Worm (Caenorhabditis elegans): ENCODE measurements around the gene R03H10.6.
"Not testable (repeated sequence)": the region's sequence is repeated elsewhere in the genome, so short reads cannot be mapped to it uniquely, and the experiment has no call there.

R03H10.6 gene

ce11 chrII:4170508-4170907, 2.8 kb downstream of the R03H10.6 start, which contains the start of gene R03H10.5:
R03H10.5 (minus strand) TSS chrII:4170608.
- TF ChIP-seq aha-1 (tag; optimal IDR thresholded peaks at IDR 0.05) = no peak
- TF ChIP-seq nhr-12 (tag; optimal IDR thresholded peaks at IDR 0.05) = no peak
- TF ChIP-seq C16A3.4 (tag; optimal IDR thresholded peaks at IDR 0.05) = no peak
- TF ChIP-seq nhr-71 (tag; optimal IDR thresholded peaks at IDR 0.05) = no peak
- no peak for TF ChIP-seq tbx-2 (tag; optimal IDR thresholded peaks at IDR 0.05)
- no peak for TF ChIP-seq efl-1 (optimal IDR thresholded peaks at IDR 0.05)
- no peak for TF ChIP-seq efl-1 (GFP tag; optimal IDR thresholded peaks at IDR 0.05 in 1 of 2)
- TF ChIP-seq nhr-19 (GFP tag; conservative IDR thresholded peaks at IDR 0.05) = no peak
- no peak for TF ChIP-seq lin-14 (GFP tag; optimal IDR thresholded peaks at IDR 0.05)
- no peak for TF ChIP-seq elt-3 (tag; optimal IDR thresholded peaks at IDR 0.05)
- no peak for TF ChIP-seq ama-1 (optimal IDR thresholded peaks at IDR 0.05)
- TF ChIP-seq dpl-1 (GFP tag; optimal IDR thresholded peaks at IDR 0.05) = no peak
- no peak for TF ChIP-seq fkh-8 (tag; optimal IDR thresholded peaks at IDR 0.05)
- no peak for TF ChIP-seq ceh-88 (GFP tag; IDR thresholded peaks at IDR 0.05)
- no peak for TF ChIP-seq unc-62 (GFP tag; optimal IDR thresholded peaks at IDR 0.05)
- no peak for TF ChIP-seq nhr-84 (tag; optimal IDR thresholded peaks at IDR 0.05)

- not testable (repeated sequence) for TF ChIP-seq C04F5.9, rnt-1, lin-15B (tag; optimal IDR thresholded peaks at IDR 0.05)
These were observed 4.9 kb downstream of the R03H10.6 start, which contains the start of gene R03H10.4 for ce11 chrII:4168404-4168803. R03H10.4 (minus strand) TSS chrII:4168504.

- TF ChIP-seq fos-1 (tag; optimal IDR thresholded peaks at IDR 0.05) = no peak
- no peak for TF ChIP-seq mef-2 (tag; optimal IDR thresholded peaks at IDR 0.05)
- no peak for TF ChIP-seq elt-2 (tag; optimal IDR thresholded peaks at IDR 0.05)
- TF ChIP-seq nhr-84 (tag; optimal IDR thresholded peaks at IDR 0.05) = no peak
- no peak for TF ChIP-seq ceh-82 (tag; optimal IDR thresholded peaks at IDR 0.05)
- TF ChIP-seq mab-9 (GFP tag; IDR thresholded peaks at IDR 0.05) = no peak
- no peak for TF ChIP-seq egl-13 (tag; optimal IDR thresholded peaks at IDR 0.05)
- TF ChIP-seq lin-39 (tag; optimal IDR thresholded peaks at IDR 0.05) = no peak
- TF ChIP-seq sptf-1 (tag; optimal IDR thresholded peaks at IDR 0.05) = no peak
- TF ChIP-seq lin-13 (GFP tag; optimal IDR thresholded peaks at IDR 0.05) = no peak
- TF ChIP-seq ces-1 (GFP tag; optimal IDR thresholded peaks at IDR 0.05) = no peak
- no peak for TF ChIP-seq hlh-4 (tag; optimal IDR thresholded peaks at IDR 0.05)
These were observed 5.5 kb downstream of the R03H10.6 start for ce11 chrII:4167833-4168232.

- no peak for TF ChIP-seq nhr-11 (tag; optimal IDR thresholded peaks at IDR 0.05)
- no peak for TF ChIP-seq blmp-1 (tag; optimal IDR thresholded peaks at IDR 0.05)
- no peak for TF ChIP-seq snu-23 (GFP tag; optimal IDR thresholded peaks at IDR 0.05)
- TF ChIP-seq lin-15B (tag; optimal IDR thresholded peaks at IDR 0.05) = no peak
- no peak for TF ChIP-seq efl-1 (optimal IDR thresholded peaks at IDR 0.05)
- no peak for TF ChIP-seq efl-1 (GFP tag; optimal IDR thresholded peaks at IDR 0.05 in 1 of 2)
- no peak for TF ChIP-seq unc-62 (GFP tag; optimal IDR thresholded peaks at IDR 0.05)
- no peak for TF ChIP-seq sox-4 (tag; optimal IDR thresholded peaks at IDR 0.05)
- TF ChIP-seq nhr-85 (tag) = no peak
- no peak for TF ChIP-seq hlh-17 (GFP tag; optimal IDR thresholded peaks at IDR 0.05; ENCODE audit: borderline replicate concordance)
- TF ChIP-seq unc-130 (tag; optimal IDR thresholded peaks at IDR 0.05) = no peak
- TF ChIP-seq ets-5 (GFP tag; IDR thresholded peaks at IDR 0.05) = no peak
These were observed 13.7 kb downstream of the R03H10.6 start for ce11 chrII:4159570-4159969.

ce11 chrII:4157817-4158216, 15.5 kb downstream of the R03H10.6 start:
- TF ChIP-seq jun-1 (tag; optimal IDR thresholded peaks at IDR 0.05) (no peak), dsc-1 (tag; optimal IDR thresholded peaks at IDR 0.05) (peak; percentile 91), sox-4 (tag; optimal IDR thresholded peaks at IDR 0.05) (peak; percentile 36), aha-1 (tag; optimal IDR thresholded peaks at IDR 0.05) (no peak), fkh-8 (tag; optimal IDR thresholded peaks at IDR 0.05) (peak; percentile 51), efl-3 (GFP tag; optimal IDR thresholded peaks at IDR 0.05) (no peak), zag-1 (tag; optimal IDR thresholded peaks at IDR 0.05) (no peak)

Measured in whole organism, L1 larva.